Worm (Caenorhabditis elegans) whole organism, early embryonic: ENCODE results near the gene dlg-1.

Experiments
- F13C5.2 ChIP-seq: sonication (generic microtip); optimal IDR thresholded peaks from 2 replicates; lab custom pipeline; 2017; ENCODE audit warnings: mild to moderate bottlenecking, missing genetic modification characterization, inconsistent platforms, missing compliant biosample characterization
- aly-1 ChIP-seq: sonication (generic microtip); optimal IDR thresholded peaks from 2 replicates; lab custom pipeline; 2016; ENCODE audit warnings: missing genetic modification characterization, missing compliant biosample characterization
- ama-1 ChIP-seq: fragments of 150-350 bp; optimal IDR thresholded peaks from 2 replicates; lab custom pipeline; 2014
- ceh-13 ChIP-seq: fragments of 200-800 bp; sonication (Bioruptor generic); optimal IDR thresholded peaks from 2 replicates; lab custom pipeline; 2018; ENCODE audit warnings: mild to moderate bottlenecking, missing genetic modification characterization, missing compliant biosample characterization
- ceh-36 ChIP-seq: sonication (generic microtip); optimal IDR thresholded peaks from 2 replicates; lab custom pipeline; 2016; ENCODE audit warnings: missing genetic modification characterization, inconsistent platforms, missing compliant biosample characterization
- ets-7 ChIP-seq: sonication (generic microtip); optimal IDR thresholded peaks from 2 replicates; lab custom pipeline; 2016; ENCODE audit warnings: missing genotype, missing genetic modification characterization, missing compliant biosample characterization
- flt-1 ChIP-seq: fragments of 200-800 bp; sonication (Bioruptor generic); IDR thresholded peaks from 2 replicates; pipeline ENCODE4 v1.3.6; 2022; ENCODE audit warnings: missing genetic modification characterization, missing compliant biosample characterization
- hmbx-1 ChIP-seq: sonication (generic microtip); optimal IDR thresholded peaks from 2 replicates; lab custom pipeline; 2016; ENCODE audit warnings: mild to moderate bottlenecking, missing genetic modification characterization, missing compliant biosample characterization
- hmg-4 ChIP-seq: fragments of 200-800 bp; sonication (Bioruptor generic); optimal IDR thresholded peaks from 2 replicates; lab custom pipeline; 2018; ENCODE audit warnings: mild to moderate bottlenecking, missing genetic modification characterization, missing compliant biosample characterization
- pes-1 ChIP-seq: fragments of 200-800 bp; sonication (Bioruptor generic); IDR thresholded peaks from 2 replicates; pipeline ENCODE4 v1.3.6; 2022; ENCODE audit warnings: missing genetic modification reagents, missing genetic modification characterization, missing compliant biosample characterization
- scrt-1 ChIP-seq: fragments of 200-800 bp; sonication (Bioruptor generic); IDR thresholded peaks from 2 replicates; pipeline ENCODE4 v1.3.6; 2022; ENCODE audit warnings: missing genetic modification characterization, missing compliant biosample characterization
- sea-1 ChIP-seq: fragments of 200-800 bp; sonication (Bioruptor generic); conservative IDR thresholded peaks from 2 replicates; pipeline ENCODE4 v1.3.6; 2022; ENCODE audit warnings: missing genetic modification characterization, missing compliant biosample characterization
- tra-4 ChIP-seq: sonication (generic microtip); optimal IDR thresholded peaks from 2 replicates; lab custom pipeline; 2017; ENCODE audit warnings: missing genetic modification characterization, missing compliant biosample characterization

- no peak for TF ChIP-seq ceh-36 (tag; lab: Kevin White, UChicago)
- TF ChIP-seq ceh-13 (GFP tag; lab: Kevin White, UChicago), result no peak
- no peak for TF ChIP-seq ama-1 (lab: Kevin White, UChicago)
- no peak for TF ChIP-seq hmbx-1 (tag; lab: Kevin White, UChicago)
- no peak for TF ChIP-seq ets-7 (tag; lab: Kevin White, UChicago)
- TF ChIP-seq F13C5.2, result no peak
- TF ChIP-seq sea-1 (GFP tag; lab: Robert Waterston, UW), result no peak
- TF ChIP-seq scrt-1 (GFP tag; lab: Robert Waterston, UW), result no peak
- no peak for TF ChIP-seq hmg-4 (GFP tag; lab: Kevin White, UChicago)
- no peak for TF ChIP-seq pes-1 (GFP tag; lab: Robert Waterston, UW)
- no peak for TF ChIP-seq flt-1 (GFP tag; lab: Robert Waterston, UW)
- TF ChIP-seq aly-1 (tag; lab: Kevin White, UChicago), result no peak
- TF ChIP-seq tra-4, result no peak
These were observed 13.4 kb downstream of the dlg-1 start, which contains the start of the genes bus-8A and bus-8B for ce11 chrX:5492820-5493382.
